Worm (Caenorhabditis elegans) whole organism, L2 larva: ENCODE results near the gene str-182.

Source experiments
- C34F6.9 ChIP-seq: fragments of 150-350 bp; optimal IDR thresholded peaks from 2 replicates; lab custom pipeline; 2014; ENCODE audit warnings: missing biosample characterization, missing genetic modification characterization
- F13H6.1 ChIP-seq: sonication (generic microtip); optimal IDR thresholded peaks from 2 replicates; lab custom pipeline; 2016; ENCODE audit warnings: missing genetic modification characterization, missing compliant biosample characterization
- R02D3.7 ChIP-seq: fragments of 150-350 bp; optimal IDR thresholded peaks from 2 replicates; lab custom pipeline; 2014; ENCODE audit warnings: missing biosample characterization, missing genetic modification characterization
- Y55F3AM.14 ChIP-seq: fragments of 200-800 bp; sonication (Bioruptor generic); optimal IDR thresholded peaks from 2 replicates; lab custom pipeline; 2018; ENCODE audit warnings: mild to moderate bottlenecking, missing genetic modification characterization, missing compliant biosample characterization
- ZK546.5 ChIP-seq: sonication (generic microtip); optimal IDR thresholded peaks from 2 replicates; lab custom pipeline; 2017; ENCODE audit warnings: missing biosample characterization, missing genetic modification characterization
- alr-1 ChIP-seq: fragments of 150-350 bp; optimal IDR thresholded peaks from 2 replicates; lab custom pipeline; 2014; ENCODE audit warnings: missing biosample characterization, missing genetic modification characterization
- aly-2 ChIP-seq: fragments of 150-350 bp; optimal IDR thresholded peaks from 2 replicates; lab custom pipeline; 2014; ENCODE audit warnings: missing biosample characterization, missing genetic modification characterization
- ama-1 ChIP-seq: fragments of 150-350 bp; optimal IDR thresholded peaks from 2 replicates; lab custom pipeline; 2018; ENCODE audit warnings: inconsistent platforms
- blmp-1 ChIP-seq: sonication (generic microtip); optimal IDR thresholded peaks from 2 replicates; lab custom pipeline; 2017; ENCODE audit warnings: missing genetic modification characterization, mild to moderate bottlenecking, missing compliant biosample characterization, antibody characterized with exemption, moderate library complexity; ENCODE audit not compliant: insufficient read depth
- ceh-82 ChIP-seq: fragments of 150-350 bp; optimal IDR thresholded peaks from 2 replicates; lab custom pipeline; 2014; ENCODE audit warnings: missing biosample characterization, missing genetic modification characterization
- elt-1 ChIP-seq: fragments of 150-350 bp; optimal IDR thresholded peaks from 2 replicates; lab custom pipeline; 2014; ENCODE audit warnings: missing biosample characterization, missing genetic modification characterization
- elt-3 ChIP-seq: sonication (generic microtip); optimal IDR thresholded peaks from 2 replicates; lab custom pipeline; 2017; ENCODE audit warnings: missing biosample characterization, missing genetic modification characterization
- fos-1 ChIP-seq: fragments of 150-350 bp; optimal IDR thresholded peaks from 2 replicates; lab custom pipeline; 2014; ENCODE audit warnings: missing biosample characterization, missing genetic modification characterization
- gmeb-1 ChIP-seq: fragments of 150-350 bp; optimal IDR thresholded peaks from 2 replicates; lab custom pipeline; 2014; ENCODE audit warnings: missing biosample characterization, missing genetic modification characterization
- lin-11 ChIP-seq: fragments of 150-350 bp; sonication (generic microtip); optimal IDR thresholded peaks from 2 replicates; lab custom pipeline; 2014; ENCODE audit warnings: missing biosample characterization, missing genetic modification characterization, inconsistent platforms, mixed read lengths
- lin-39 ChIP-seq: fragments of 150-350 bp; optimal IDR thresholded peaks from 2 replicates; lab custom pipeline; 2014; ENCODE audit warnings: missing biosample characterization, missing genetic modification reagents, missing genetic modification characterization
- lsy-2 ChIP-seq, 2 experiments: fragments of 150-350 bp in 1 of 2; sonication (generic microtip) in 1 of 2; optimal IDR thresholded peaks; 2 replicates each; lab custom pipeline; 2014 to 2017; ENCODE audit warnings: missing biosample characterization in 2 of 2, missing genetic modification characterization in 2 of 2
- mab-5 ChIP-seq: fragments of 150-350 bp; optimal IDR thresholded peaks from 2 replicates; lab custom pipeline; 2014; ENCODE audit warnings: missing biosample characterization, missing genetic modification characterization
- mbf-1 ChIP-seq: sonication (generic microtip); optimal IDR thresholded peaks from 2 replicates; lab custom pipeline; 2017; ENCODE audit warnings: missing biosample characterization, missing genetic modification characterization
- mdl-1 ChIP-seq, 2 experiments: fragments of 150-350 bp in 1 of 2; sonication (generic microtip) in 1 of 2; optimal IDR thresholded peaks; 2 replicates each; lab custom pipeline; 2017; ENCODE audit warnings: missing biosample characterization in 2 of 2, missing genetic modification characterization in 2 of 2
- nhr-12 ChIP-seq: fragments of 150-350 bp; optimal IDR thresholded peaks from 2 replicates; lab custom pipeline; 2014; ENCODE audit warnings: missing biosample characterization, missing genetic modification characterization
- nhr-129 ChIP-seq: fragments of 150-350 bp; optimal IDR thresholded peaks from 2 replicates; lab custom pipeline; 2014; ENCODE audit warnings: missing biosample characterization, missing genetic modification characterization
- nhr-21 ChIP-seq: fragments of 150-350 bp; optimal IDR thresholded peaks from 2 replicates; lab custom pipeline; 2014; ENCODE audit warnings: missing biosample characterization, missing genetic modification characterization
- nhr-23 ChIP-seq: fragments of 150-350 bp; optimal IDR thresholded peaks from 2 replicates; lab custom pipeline; 2014; ENCODE audit warnings: missing biosample characterization, missing genetic modification reagents, missing genetic modification characterization
- nhr-25 ChIP-seq: fragments of 150-350 bp; sonication (generic microtip); optimal IDR thresholded peaks from 3 replicates; lab custom pipeline; 2014; ENCODE audit warnings: missing biosample characterization, missing genetic modification characterization
- nhr-6 ChIP-seq: fragments of 150-350 bp; optimal IDR thresholded peaks from 2 replicates; lab custom pipeline; 2014; ENCODE audit warnings: missing biosample characterization, missing genetic modification characterization
- peb-1 ChIP-seq: fragments of 150-350 bp; optimal IDR thresholded peaks from 2 replicates; lab custom pipeline; 2014; ENCODE audit warnings: missing biosample characterization, missing genetic modification characterization
- sem-4 ChIP-seq: fragments of 150-350 bp; optimal IDR thresholded peaks from 2 replicates; lab custom pipeline; 2014; ENCODE audit warnings: missing biosample characterization, missing genetic modification reagents, missing genetic modification characterization
- skn-1 ChIP-seq: sonication (generic microtip); optimal IDR thresholded peaks from 2 replicates; lab custom pipeline; 2017; ENCODE audit warnings: missing biosample characterization, missing genetic modification characterization
- sma-3 ChIP-seq: sonication (generic microtip); optimal IDR thresholded peaks from 2 replicates; lab custom pipeline; 2016; ENCODE audit warnings: missing genetic modification reagents, missing genetic modification characterization, missing compliant biosample characterization
- sma-9 ChIP-seq, 2 experiments: fragments of 150-350 bp in 1 of 2; sonication (generic microtip) in 1 of 2; optimal IDR thresholded peaks; 2 replicates each; lab custom pipeline; 2014 to 2016; ENCODE audit warnings: missing genetic modification characterization in 2 of 2, mild to moderate bottlenecking in 1 of 2, missing biosample characterization in 1 of 2, missing compliant biosample characterization in 1 of 2, missing genetic modification reagents in 1 of 2, moderate library complexity in 1 of 2
- snpc-4 ChIP-seq: fragments of 150-350 bp; optimal IDR thresholded peaks from 2 replicates; lab custom pipeline; 2014; ENCODE audit warnings: missing biosample characterization, missing genetic modification characterization
- unc-55 ChIP-seq: fragments of 150-350 bp; sonication (generic microtip); optimal IDR thresholded peaks from 3 replicates; lab custom pipeline; 2014; ENCODE audit warnings: missing biosample characterization, missing genetic modification reagents, missing genetic modification characterization
- unc-62 ChIP-seq: fragments of 150-350 bp; optimal IDR thresholded peaks from 2 replicates; lab custom pipeline; 2014; ENCODE audit warnings: missing biosample characterization, missing genetic modification reagents, missing genetic modification characterization
- ztf-11 ChIP-seq: sonication (generic microtip); optimal IDR thresholded peaks from 2 replicates; lab custom pipeline; 2017; ENCODE audit warnings: missing biosample characterization, missing genetic modification characterization

The str-182 gene

DNA sequence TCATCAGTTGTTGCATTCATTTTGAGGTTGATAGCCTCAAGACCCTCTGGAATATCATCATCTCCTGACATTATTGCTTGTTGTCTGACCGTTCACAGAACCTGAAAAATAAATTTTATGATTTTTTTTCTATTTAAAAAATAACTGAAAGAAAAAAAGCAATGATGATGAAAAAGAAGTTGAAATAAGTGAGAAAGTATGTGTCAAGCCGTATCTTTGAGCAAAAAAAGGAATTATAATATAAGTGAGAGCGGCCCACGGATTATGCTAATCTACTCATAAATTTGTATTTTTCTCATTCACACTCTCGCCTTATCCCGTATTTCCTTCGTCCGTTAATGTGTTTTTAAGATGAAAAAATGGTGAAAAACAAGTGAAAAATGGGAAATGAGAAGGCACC lies 37.0 kb upstream of the str-182 start, which contains the start of gene ric-4:
Gene ric-4 (minus strand): TSS at position 101 of the 400 bp plus-strand sequence.
- TF ChIP-seq lin-39 (tag; lab: Kevin White, UChicago) (no peak), snpc-4 (no peak), Y55F3AM.14 (no peak), alr-1 (no peak), sma-9 (GFP tag; optimal IDR thresholded peaks at IDR 0.05; lab: Kevin White, UChicago) (no peak), sma-9 (tag; optimal IDR thresholded peaks at IDR 0.05; lab: Kevin White, UChicago) (no peak), nhr-21 (tag; lab: Kevin White, UChicago) (no peak)
- TF ChIP-seq, all 48 proteins: peak for 0

DNA sequence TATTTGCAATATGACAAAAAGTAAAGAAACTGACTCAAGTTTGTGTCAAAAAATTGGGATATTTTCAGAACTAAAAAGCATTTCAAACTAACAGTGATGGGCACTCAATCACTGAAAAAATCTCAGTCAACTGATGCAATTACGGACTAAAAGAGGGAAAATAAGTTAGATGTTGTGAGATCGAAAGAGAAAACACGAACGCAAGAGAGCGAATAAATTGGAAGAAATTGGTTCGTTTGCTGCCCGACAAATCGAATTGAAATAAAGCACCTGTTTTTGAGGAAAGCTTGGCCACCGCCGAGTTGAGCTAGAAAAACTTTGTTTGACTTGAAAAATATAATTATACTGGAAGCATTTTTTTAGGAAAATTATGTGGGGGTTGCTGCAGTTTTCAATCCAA lies 32.8 kb upstream of the str-182 start:
- TF ChIP-seq lin-11 (no peak), blmp-1 (no peak), ama-1 (lab: Kevin White, UChicago) (no peak), mab-5 (no peak), lin-39 (tag; lab: Kevin White, UChicago) (no peak), skn-1 (tag; lab: Kevin White, UChicago) (no peak), elt-1 (tag; lab: Kevin White, UChicago) (no peak), gmeb-1 (no peak), ZK546.5 (tag; lab: Kevin White, UChicago) (no peak), aly-2 (no peak)

DNA sequence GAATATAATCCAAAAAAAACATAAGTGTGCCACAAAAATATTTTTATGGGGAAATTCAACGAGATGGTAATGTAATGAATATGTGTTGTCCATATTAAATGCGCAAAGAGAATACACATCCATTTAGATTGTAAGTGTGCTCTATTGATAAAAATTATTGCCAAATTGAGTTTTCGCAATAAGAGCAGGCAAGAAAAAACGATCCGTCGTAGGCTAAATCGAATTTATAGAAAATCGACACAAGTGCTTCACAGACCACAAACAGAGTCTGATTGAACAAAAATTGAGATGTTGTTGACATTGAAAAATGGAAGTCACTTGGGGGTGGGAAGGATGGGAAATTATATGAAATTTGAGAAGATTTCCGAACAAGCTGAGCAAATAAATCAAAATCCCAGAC lies 31.8 kb upstream of the str-182 start:
- TF ChIP-seq sma-9 (GFP tag; optimal IDR thresholded peaks at IDR 0.05; lab: Kevin White, UChicago) = no peak
- TF ChIP-seq sma-9 (tag; optimal IDR thresholded peaks at IDR 0.05; lab: Kevin White, UChicago) = no peak
- TF ChIP-seq F13H6.1 (tag; lab: Kevin White, UChicago) = no peak
- no peak for TF ChIP-seq nhr-21 (tag; lab: Kevin White, UChicago)
- no peak for TF ChIP-seq alr-1
- TF ChIP-seq snpc-4 = no peak
- TF ChIP-seq unc-62 (GFP tag; lab: Kevin White, UChicago) = no peak
- no peak for TF ChIP-seq sem-4
- no peak for TF ChIP-seq nhr-12
- TF ChIP-seq nhr-23 (tag; lab: Kevin White, UChicago) = no peak
- TF ChIP-seq aly-2 = no peak
- TF ChIP-seq lin-11 = no peak
- TF ChIP-seq mdl-1 (tag; optimal IDR thresholded peaks at IDR 0.05; lab: Kevin White, UChicago) = no peak

DNA sequence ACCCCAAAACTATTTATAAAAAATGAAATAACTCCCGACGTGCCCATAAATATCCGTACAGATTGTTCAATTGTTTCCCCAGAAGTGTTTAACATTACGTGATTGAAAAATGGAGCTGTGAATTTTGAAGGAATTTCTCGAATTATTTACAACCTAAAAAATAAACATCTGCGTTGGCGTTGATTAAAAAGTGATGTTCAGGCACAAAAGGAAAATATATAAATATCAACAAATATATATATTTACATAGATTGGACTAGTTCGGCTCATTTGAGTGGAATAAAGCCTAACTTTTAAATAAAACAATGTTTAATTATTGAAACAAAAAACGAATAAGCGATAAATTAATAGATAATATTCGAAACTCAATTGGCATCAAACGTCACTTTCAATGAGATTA lies 27.2 kb upstream of the str-182 start, which contains the start of gene sri-18:
Gene sri-18 (minus strand): TSS at position 101 of the 400 bp plus-strand sequence.
- TF ChIP-seq ceh-82 (tag; lab: Kevin White, UChicago) = no peak
- TF ChIP-seq sma-3 (GFP tag; lab: Kevin White, UChicago) = no peak
- TF ChIP-seq peb-1 (tag; lab: Kevin White, UChicago) = no peak
- TF ChIP-seq elt-3 (tag; lab: Kevin White, UChicago) = no peak
- TF ChIP-seq nhr-6 (tag; lab: Kevin White, UChicago) = no peak
- TF ChIP-seq mbf-1 = no peak
- TF ChIP-seq sma-9 (GFP tag; optimal IDR thresholded peaks at IDR 0.05; lab: Kevin White, UChicago) = no peak
- TF ChIP-seq sma-9 (tag; optimal IDR thresholded peaks at IDR 0.05; lab: Kevin White, UChicago) = no peak
- no peak for TF ChIP-seq fos-1
- TF ChIP-seq ZK546.5 (tag; lab: Kevin White, UChicago) = no peak
- no peak for TF ChIP-seq ztf-11
- no peak for TF ChIP-seq mab-5
- no peak for TF ChIP-seq sem-4

DNA sequence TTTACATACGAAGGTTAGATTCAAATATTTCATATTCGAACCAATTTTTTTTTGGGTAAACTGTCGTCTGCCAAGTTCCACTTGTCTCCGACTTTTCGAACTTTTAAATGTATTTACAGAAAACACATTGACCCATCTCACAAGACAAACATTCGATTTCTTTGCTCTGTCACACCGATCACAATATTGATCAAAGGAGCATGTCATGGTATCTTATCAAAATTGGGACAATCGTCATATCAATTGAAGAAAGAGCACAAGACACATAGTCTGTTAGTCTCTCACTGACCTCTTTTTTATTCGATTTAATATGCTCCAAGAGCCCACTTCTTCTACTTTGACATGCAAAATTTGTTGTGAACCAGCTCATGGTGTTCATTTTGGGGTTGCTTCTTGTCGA lies 22.8 kb upstream of the str-182 start, which contains the start of gene nhr-232:
Gene nhr-232 (plus strand): TSS at position 121 of the 400 bp plus-strand sequence.
- no peak for TF ChIP-seq blmp-1
- peak; percentile 80 for TF ChIP-seq fos-1
- TF ChIP-seq F13H6.1 (tag; lab: Kevin White, UChicago) = peak; percentile 5
- TF ChIP-seq nhr-25 (tag; lab: Kevin White, UChicago) = no peak
- no peak for TF ChIP-seq unc-55 (GFP tag; lab: Kevin White, UChicago)
- no peak for TF ChIP-seq lin-11
- TF ChIP-seq sma-9 (GFP tag; optimal IDR thresholded peaks at IDR 0.05; lab: Kevin White, UChicago) = peak; percentile 55
- TF ChIP-seq sma-9 (tag; optimal IDR thresholded peaks at IDR 0.05; lab: Kevin White, UChicago) = no peak

DNA sequence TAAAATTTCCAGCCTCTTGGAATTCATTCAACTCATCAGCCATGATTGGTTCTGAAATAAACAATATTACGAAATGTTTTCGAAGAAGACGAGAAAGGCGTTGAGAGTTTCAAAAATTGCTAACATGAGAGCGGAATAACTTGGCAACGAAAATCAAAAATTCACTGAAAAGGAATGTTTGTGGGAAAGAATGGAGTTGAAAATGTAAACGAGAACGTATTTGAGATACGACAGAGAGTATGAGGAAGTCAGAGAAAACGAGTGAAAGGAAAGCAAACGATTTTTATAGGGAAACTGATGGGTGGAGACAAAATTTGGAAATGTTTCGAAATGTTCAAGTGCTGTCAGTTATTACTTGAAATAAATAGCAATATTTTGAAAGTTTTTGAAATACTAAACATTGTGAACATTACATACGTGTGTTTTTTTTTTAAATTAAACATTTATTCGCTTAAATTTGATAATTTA lies 21.8 kb upstream of the str-182 start, which contains the start of gene rop-1:
Gene rop-1 (minus strand): TSS at position 51 of the 468 bp plus-strand sequence.
- peak; percentile 2 for TF ChIP-seq gmeb-1
- TF ChIP-seq lsy-2 (tag; optimal IDR thresholded peaks at IDR 0.05; lab: Kevin White, UChicago) = peak in 1 of 2 experiments; percentile 15
- TF ChIP-seq nhr-12 = no peak
- no peak for TF ChIP-seq sem-4
- TF ChIP-seq fos-1 = peak; percentile 48
- TF ChIP-seq nhr-6 (tag; lab: Kevin White, UChicago) = no peak
- peak; percentile 75 for TF ChIP-seq unc-55 (GFP tag; lab: Kevin White, UChicago)
- TF ChIP-seq blmp-1 = peak; percentile 53
- TF ChIP-seq R02D3.7 (tag; lab: Kevin White, UChicago) = no peak
- peak; percentile 19 for TF ChIP-seq ama-1 (lab: Kevin White, UChicago)
- peak; percentile 60 for TF ChIP-seq C34F6.9 (tag; lab: Kevin White, UChicago)
- peak; percentile 88 for TF ChIP-seq nhr-129
